Fruit fly (Drosophila melanogaster) whole organism, embryonic: Measurements from ENCODE around the gene Nf-YA.
A peak's percentile ranks its signal among the peaks of the same experiment; 100 is the strongest.

Experiments used
- ATbp ChIP-seq: fragments of 200-800 bp; sonication (Bioruptor generic); optimal IDR thresholded peaks from 2 replicates; lab custom pipeline; 2017; ENCODE audit warnings: missing biosample characterization, mild to moderate bottlenecking, missing genetic modification characterization, missing genetic modification reagents
- Atf6 ChIP-seq: fragments of 200-800 bp; sonication (Bioruptor generic); IDR thresholded peaks from 2 replicates; pipeline ENCODE4 v1.3.6; 2022; ENCODE audit warnings: missing biosample characterization, missing genetic modification characterization
- B-H2 ChIP-seq: fragments of 200-800 bp; sonication (Bioruptor generic); optimal IDR thresholded peaks from 2 replicates; lab custom pipeline; 2018; ENCODE audit warnings: missing biosample characterization, mild to moderate bottlenecking, missing genetic modification characterization
- CG10431 ChIP-seq: fragments of 200-800 bp; sonication (Bioruptor generic); optimal IDR thresholded peaks from 3 replicates; lab custom pipeline; 2018; ENCODE audit warnings: missing biosample characterization, mild to moderate bottlenecking, missing genetic modification characterization
- CG1233 ChIP-seq: fragments of 200-800 bp; sonication (Bioruptor generic); optimal IDR thresholded peaks from 4 replicates; lab custom pipeline; 2018; ENCODE audit warnings: missing biosample characterization, mild to moderate bottlenecking, missing genetic modification characterization
- CG12659 ChIP-seq: fragments of 200-800 bp; sonication (Bioruptor generic); optimal IDR thresholded peaks from 3 replicates; lab custom pipeline; 2017; ENCODE audit warnings: mild to moderate bottlenecking, missing biosample characterization, missing genetic modification reagents, missing genetic modification characterization
- CG15073 ChIP-seq: fragments of 200-800 bp; sonication (Bioruptor generic); optimal IDR thresholded peaks from 2 replicates; lab custom pipeline; 2016; ENCODE audit warnings: missing biosample characterization, missing genetic modification characterization
- CG16779 ChIP-seq: fragments of 200-800 bp; sonication (Bioruptor generic); IDR thresholded peaks from 2 replicates; pipeline ENCODE4 v1.3.6; 2022; ENCODE audit warnings: missing biosample characterization, missing genetic modification characterization
- CG17568 ChIP-seq: fragments of 200-800 bp; sonication (Bioruptor generic); optimal IDR thresholded peaks from 2 replicates; lab custom pipeline; 2018; ENCODE audit warnings: missing biosample characterization, mild to moderate bottlenecking, missing genetic modification characterization, moderate library complexity
- CG30403 ChIP-seq: fragments of 200-800 bp; sonication (Bioruptor generic); optimal IDR thresholded peaks from 3 replicates; lab custom pipeline; 2016; ENCODE audit warnings: missing biosample characterization, missing genetic modification characterization
- CG31441 ChIP-seq: fragments of 200-800 bp; sonication (Bioruptor generic); IDR thresholded peaks from 2 replicates; pipeline ENCODE4 v1.3.6; 2022; ENCODE audit warnings: missing biosample characterization, missing genetic modification characterization
- CG4730 ChIP-seq: fragments of 200-800 bp; sonication (Bioruptor generic); IDR thresholded peaks from 2 replicates; pipeline ENCODE4 v1.3.6; 2022; ENCODE audit warnings: missing biosample characterization, missing genetic modification characterization
- CG4854 ChIP-seq: fragments of 200-800 bp; sonication (Bioruptor generic); optimal IDR thresholded peaks from 2 replicates; lab custom pipeline; 2016; ENCODE audit warnings: missing biosample characterization, missing genetic modification characterization, inconsistent platforms
- CG6654 ChIP-seq: fragments of 200-800 bp; sonication (Bioruptor generic); optimal IDR thresholded peaks from 2 replicates; lab custom pipeline; 2017; ENCODE audit warnings: missing biosample characterization, mild to moderate bottlenecking, missing genetic modification characterization
- CG7745 ChIP-seq: fragments of 200-800 bp; sonication (Bioruptor generic); optimal IDR thresholded peaks from 2 replicates; lab custom pipeline; 2018; ENCODE audit warnings: missing biosample characterization, mild to moderate bottlenecking, missing genetic modification characterization, moderate library complexity
- CG8089 ChIP-seq: fragments of 200-800 bp; sonication (Bioruptor generic); optimal IDR thresholded peaks from 3 replicates; lab custom pipeline; 2016; ENCODE audit warnings: missing biosample characterization, missing genetic modification characterization
- CG8944 ChIP-seq: fragments of 200-800 bp; sonication (Bioruptor generic); optimal IDR thresholded peaks from 3 replicates; lab custom pipeline; 2016; ENCODE audit warnings: missing biosample characterization, missing genetic modification characterization
- CTCF ChIP-seq: fragments of 200-800 bp; sonication (Bioruptor generic); optimal IDR thresholded peaks from 2 replicates; lab custom pipeline; 2017; ENCODE audit warnings: missing biosample characterization, mild to moderate bottlenecking, missing genetic modification characterization, moderate library complexity
- CkIIα-i1 ChIP-seq: fragments of 200-800 bp; sonication (Bioruptor generic); IDR thresholded peaks from 2 replicates; pipeline ENCODE4 v1.3.6; 2022; ENCODE audit warnings: missing biosample characterization, missing genetic modification characterization
- Doc2 ChIP-seq: fragments of 200-800 bp; sonication (Bioruptor generic); IDR thresholded peaks from 2 replicates; pipeline ENCODE4 v1.3.6; 2022; ENCODE audit warnings: missing biosample characterization, missing genetic modification characterization
- Dref ChIP-seq: fragments of 200-800 bp; sonication (Bioruptor generic); IDR thresholded peaks from 2 replicates; pipeline ENCODE4 v1.3.6; 2022; ENCODE audit warnings: missing biosample characterization, missing genetic modification characterization
- H15 ChIP-seq: fragments of 200-800 bp; sonication (Bioruptor generic); IDR thresholded peaks from 3 replicates; pipeline ENCODE4 v1.3.6; 2022; ENCODE audit warnings: missing biosample characterization, missing genetic modification characterization
- Opbp ChIP-seq: fragments of 200-800 bp; sonication (Bioruptor generic); IDR thresholded peaks from 3 replicates; pipeline ENCODE4 v1.3.6; 2022; ENCODE audit warnings: missing biosample characterization, missing genetic modification characterization; ENCODE audit not compliant: partially characterized antibody
- Ssrp ChIP-seq: fragments of 200-800 bp; sonication (Bioruptor generic); optimal IDR thresholded peaks from 2 replicates; lab custom pipeline; 2018; ENCODE audit warnings: missing biosample characterization, mild to moderate bottlenecking, missing genetic modification characterization, moderate library complexity
- Stat92E ChIP-seq, 3 experiments: fragments of >200 bp in 2 of 3; fragments of 200-800 bp in 1 of 3; sonication (Bioruptor generic) in 1 of 3; optimal IDR thresholded peaks; 2 replicates each; lab custom pipeline; 2017 to 2019; ENCODE audit warnings: missing biosample characterization in 3 of 3, missing genetic modification characterization in 3 of 3, mild to moderate bottlenecking in 1 of 3, moderate library complexity in 1 of 3
- Trl ChIP-seq, 3 experiments: fragments of >200 bp in 2 of 3; fragments of 200-800 bp in 1 of 3; sonication (Bioruptor generic) in 1 of 3; optimal IDR thresholded peaks; 2 replicates in 1 of 3; 3 replicates in 2 of 3; lab custom pipeline; 2016 to 2017; ENCODE audit warnings: missing biosample characterization in 1 of 3, missing genetic modification characterization in 1 of 3
- ash1 ChIP-seq: fragments of 200-800 bp; sonication (Bioruptor generic); optimal IDR thresholded peaks from 2 replicates; lab custom pipeline; 2018; ENCODE audit warnings: missing biosample characterization, mild to moderate bottlenecking, missing genetic modification characterization
- cato ChIP-seq: fragments of 200-800 bp; sonication (Bioruptor generic); optimal IDR thresholded peaks from 2 replicates; lab custom pipeline; 2016; ENCODE audit warnings: missing biosample characterization, missing genetic modification characterization, borderline replicate concordance
- chif ChIP-seq, 2 experiments: fragments of 200-800 bp; sonication (Bioruptor generic); optimal IDR thresholded peaks; 3 replicates each; lab custom pipeline; 2016; ENCODE audit warnings: missing biosample characterization in 2 of 2, missing genetic modification characterization in 2 of 2
- da ChIP-seq: fragments of 200-800 bp; sonication (Bioruptor generic); optimal IDR thresholded peaks from 2 replicates; lab custom pipeline; 2016; ENCODE audit warnings: missing biosample characterization, missing genetic modification characterization
- dmrt11E ChIP-seq: fragments of 200-800 bp; sonication (Bioruptor generic); optimal IDR thresholded peaks from 3 replicates; lab custom pipeline; 2018; ENCODE audit warnings: missing biosample characterization, mild to moderate bottlenecking, missing genetic modification characterization, moderate library complexity
- emc ChIP-seq: fragments of 200-800 bp; sonication (Bioruptor generic); optimal IDR thresholded peaks from 2 replicates; lab custom pipeline; 2016; ENCODE audit warnings: missing biosample characterization, missing genetic modification characterization
- eve ChIP-seq, 2 experiments: fragments of >200 bp; optimal IDR thresholded peaks; 2 replicates each; lab custom pipeline; 2017; ENCODE audit warnings: missing biosample characterization in 2 of 2, missing genetic modification characterization in 2 of 2
- fd102C ChIP-seq: fragments of 200-800 bp; sonication (Bioruptor generic); optimal IDR thresholded peaks from 2 replicates; lab custom pipeline; 2018; ENCODE audit warnings: missing biosample characterization, mild to moderate bottlenecking, missing genetic modification characterization, moderate library complexity
- gsb-n ChIP-seq: fragments of 200-800 bp; sonication (Bioruptor generic); optimal IDR thresholded peaks from 3 replicates; lab custom pipeline; 2018; ENCODE audit warnings: missing biosample characterization, mild to moderate bottlenecking, missing genetic modification characterization
- hth ChIP-seq: fragments of >200 bp; optimal IDR thresholded peaks from 2 replicates; lab custom pipeline; 2017; ENCODE audit warnings: inconsistent platforms
- pb ChIP-seq: fragments of 200-800 bp; sonication (Bioruptor generic); optimal IDR thresholded peaks from 3 replicates; lab custom pipeline; 2016; ENCODE audit warnings: missing biosample characterization, missing genetic modification characterization
- pros ChIP-seq: fragments of 200-800 bp; sonication (Bioruptor generic); optimal IDR thresholded peaks from 3 replicates; lab custom pipeline; 2019; ENCODE audit warnings: missing biosample characterization, mild to moderate bottlenecking, missing genetic modification characterization, moderate library complexity
- pum ChIP-seq: fragments of 200-800 bp; sonication (Bioruptor generic); optimal IDR thresholded peaks from 2 replicates; lab custom pipeline; 2016; ENCODE audit warnings: missing biosample characterization, missing genetic modification characterization
- repo ChIP-seq: fragments of 200-800 bp; sonication (Bioruptor generic); optimal IDR thresholded peaks from 2 replicates; lab custom pipeline; 2016; ENCODE audit warnings: missing biosample characterization, missing genetic modification characterization
- rib ChIP-seq: fragments of 200-800 bp; sonication (Bioruptor generic); IDR thresholded peaks from 2 replicates; pipeline ENCODE4 v1.3.6; 2022; ENCODE audit warnings: missing biosample characterization, missing genetic modification characterization
- ro ChIP-seq: fragments of 200-800 bp; sonication (Bioruptor generic); IDR thresholded peaks from 2 replicates; pipeline ENCODE4 v1.3.6; 2022; ENCODE audit warnings: missing biosample characterization, missing genetic modification characterization
- sc ChIP-seq, 3 experiments: fragments of >200 bp in 2 of 3; fragments of 200-800 bp in 1 of 3; sonication (Bioruptor generic) in 1 of 3; optimal IDR thresholded peaks; 2 replicates in 2 of 3; 3 replicates in 1 of 3; lab custom pipeline; 2017; ENCODE audit warnings: mild to moderate bottlenecking in 1 of 3, missing biosample characterization in 1 of 3, missing genetic modification characterization in 1 of 3, missing genetic modification reagents in 1 of 3
- scrt ChIP-seq: fragments of 200-800 bp; sonication (Bioruptor generic); optimal IDR thresholded peaks from 2 replicates; lab custom pipeline; 2018; ENCODE audit warnings: missing biosample characterization, mild to moderate bottlenecking, missing genetic modification characterization, moderate library complexity
- sim ChIP-seq: fragments of 200-800 bp; sonication (Bioruptor generic); IDR thresholded peaks from 2 replicates; pipeline ENCODE4 v1.3.6; 2022; ENCODE audit warnings: missing biosample characterization, missing genetic modification characterization
- sisA ChIP-seq: fragments of 200-800 bp; sonication (Bioruptor generic); IDR thresholded peaks from 2 replicates; pipeline ENCODE4 v1.3.6; 2022; ENCODE audit warnings: missing biosample characterization, missing genetic modification characterization
- ssp ChIP-seq: fragments of 200-800 bp; sonication (Bioruptor generic); IDR thresholded peaks from 2 replicates; pipeline ENCODE4 v1.3.6; 2022; ENCODE audit warnings: missing biosample characterization, missing genetic modification characterization
- tap ChIP-seq: fragments of 200-800 bp; optimal IDR thresholded peaks from 3 replicates; lab custom pipeline; 2019; ENCODE audit warnings: missing biosample characterization, mild to moderate bottlenecking, missing genetic modification characterization, moderate library complexity
- tin ChIP-seq: fragments of 200-800 bp; sonication (Bioruptor generic); optimal IDR thresholded peaks from 3 replicates; lab custom pipeline; 2016; ENCODE audit warnings: missing biosample characterization, missing genetic modification characterization
- tll ChIP-seq, 2 experiments: fragments of 200-800 bp in 1 of 2; fragments of >200 bp in 1 of 2; sonication (Bioruptor generic) in 1 of 2; optimal IDR thresholded peaks; 2 replicates each; lab custom pipeline; 2017 to 2019; ENCODE audit warnings: missing biosample characterization in 2 of 2, missing genetic modification characterization in 2 of 2, mild to moderate bottlenecking in 1 of 2, moderate library complexity in 1 of 2
- zf30C ChIP-seq: fragments of 200-800 bp; sonication (Bioruptor generic); optimal IDR thresholded peaks from 3 replicates; lab custom pipeline; 2018; ENCODE audit warnings: missing biosample characterization, mild to moderate bottlenecking, missing genetic modification characterization

The Nf-YA gene

DNA sequence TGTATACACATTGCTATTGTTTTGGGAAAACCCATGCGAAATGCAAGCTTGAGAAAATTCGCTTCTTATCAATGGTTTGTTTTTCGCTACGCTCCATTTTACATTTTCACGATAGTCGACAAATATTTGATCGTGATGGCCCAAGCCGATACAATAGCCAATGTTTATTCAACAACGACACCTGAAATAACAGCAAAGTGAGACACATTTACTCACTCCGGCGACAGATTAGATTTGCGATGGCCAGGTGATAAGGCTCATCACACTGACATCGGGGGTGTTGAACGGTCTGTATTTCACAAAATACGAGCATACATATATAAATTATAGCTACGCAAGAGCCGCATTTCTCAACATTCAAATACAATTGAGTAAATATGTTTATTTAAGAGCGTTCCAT is 44.9 kb downstream of the Nf-YA start (continued):
- TF ChIP-seq CG17568 (GFP tag; lab: Kevin White, UChicago): peak; percentile 67
- TF ChIP-seq Ssrp (tag; lab: Kevin White, UChicago): no peak
- TF ChIP-seq zf30C: no peak
- no peak for TF ChIP-seq CG8089 (GFP tag; lab: Kevin White, UChicago)
- no peak for TF ChIP-seq Doc2 (GFP tag; lab: Robert Waterston, UW)
- peak; percentile 41 for TF ChIP-seq repo
- TF ChIP-seq CG30403 (GFP tag; lab: Kevin White, UChicago): no peak
- no peak for TF ChIP-seq pb (GFP tag; lab: Kevin White, UChicago)
- peak; percentile 33; the same call in 1 of the 2 replicates for TF ChIP-seq rib (GFP tag; lab: Robert Waterston, UW)
- TF ChIP-seq CG15073: no peak
- TF ChIP-seq CTCF (GFP tag; lab: Kevin White, UChicago): peak; percentile 36
- no peak for TF ChIP-seq pum
- no peak for TF ChIP-seq sc (optimal IDR thresholded peaks at IDR 0.05; lab: Kevin White, UChicago)
- TF ChIP-seq sc (GFP tag; optimal IDR thresholded peaks at IDR 0.05; lab: Kevin White, UChicago): peak; percentile 28
- no peak for TF ChIP-seq H15 (GFP tag; lab: Robert Waterston, UW)
- TF ChIP-seq sisA (GFP tag; lab: Robert Waterston, UW): no peak
- TF ChIP-seq tap (tag; lab: Kevin White, UChicago): peak; percentile 55
- peak; percentile 80 for TF ChIP-seq fd102C (GFP tag; lab: Kevin White, UChicago)
- TF ChIP-seq Atf6 (GFP tag; lab: Robert Waterston, UW): peak; percentile 77
- peak; percentile 38 for TF ChIP-seq gsb-n (tag; lab: Kevin White, UChicago)
- peak; percentile 75 for TF ChIP-seq CG1233 (GFP tag; lab: Kevin White, UChicago)
- peak; percentile 24 for TF ChIP-seq tin (GFP tag; lab: Kevin White, UChicago)
- peak; percentile 20 for TF ChIP-seq CG12659 (GFP tag; lab: Kevin White, UChicago)
- peak; percentile 72 for TF ChIP-seq ATbp (GFP tag; lab: Kevin White, UChicago)
- TF ChIP-seq Opbp (GFP tag; lab: Robert Waterston, UW): no peak
- no peak for TF ChIP-seq ssp (GFP tag; lab: Robert Waterston, UW)
- TF ChIP-seq cato (GFP tag; lab: Kevin White, UChicago): no peak
- 0 out of 2 replicates have a peak, but pooled peaks have one; percentile 48 for TF ChIP-seq CG16779 (GFP tag; lab: Robert Waterston, UW)
- no peak for TF ChIP-seq CkIIα-i1 (GFP tag; lab: Robert Waterston, UW)
- TF ChIP-seq CG6654 (GFP tag; lab: Kevin White, UChicago): no peak
- TF ChIP-seq CG31441 (GFP tag; lab: Robert Waterston, UW): peak; percentile 35; the same call in 1 of the 2 replicates
- no peak for TF ChIP-seq pros
- TF ChIP-seq hth: no peak
- peak; percentile 10 for TF ChIP-seq emc
- TF ChIP-seq CG7745 (tag; lab: Kevin White, UChicago): no peak
- peak; percentile 66 for TF ChIP-seq CG4854 (GFP tag; lab: Kevin White, UChicago)
- no peak for TF ChIP-seq Trl (optimal IDR thresholded peaks at IDR 0.05; lab: Kevin White, UChicago)
- TF ChIP-seq Trl (GFP tag; optimal IDR thresholded peaks at IDR 0.05; lab: Kevin White, UChicago): peak; percentile 70
- TF ChIP-seq CG10431: no peak
- TF ChIP-seq sim: no peak
- peak; percentile 65 for TF ChIP-seq B-H2
- TF ChIP-seq ro: no peak
- TF ChIP-seq chif (GFP tag; optimal IDR thresholded peaks at IDR 0.05; lab: Kevin White, UChicago): peak in 1 of 2 experiments; percentile 1
- peak; percentile 95 for TF ChIP-seq ash1 (GFP tag; lab: Kevin White, UChicago)
- TF ChIP-seq tll (GFP tag; optimal IDR thresholded peaks at IDR 0.05; lab: Kevin White, UChicago): no peak
- TF ChIP-seq CG8944: no peak
- peak in 1 of 2 experiments; percentile 13 for TF ChIP-seq eve (GFP tag; optimal IDR thresholded peaks at IDR 0.05; lab: Kevin White, UChicago)
- TF ChIP-seq CG4730 (GFP tag; lab: Robert Waterston, UW): no peak
- no peak for TF ChIP-seq da
- TF ChIP-seq dmrt11E (tag; lab: Kevin White, UChicago): no peak
- no peak for TF ChIP-seq Dref (GFP tag; lab: Robert Waterston, UW)
- TF ChIP-seq scrt (GFP tag; lab: Kevin White, UChicago): peak; percentile 82
- no peak for TF ChIP-seq Stat92E (GFP tag; optimal IDR thresholded peaks at IDR 0.05; lab: Kevin White, UChicago)
